Worm (Caenorhabditis elegans): ENCODE measurements around the gene ehbp-1.

- TF ChIP-seq cog-1 (tag; optimal IDR thresholded peaks at IDR 0.05) (no peak), klf-2 (GFP tag; conservative IDR thresholded peaks at IDR 0.05) (no peak), ztf-23 (GFP tag; IDR thresholded peaks at IDR 0.05) (no peak), ztf-29 (GFP tag; IDR thresholded peaks at IDR 0.05) (no peak), ref-1 (GFP tag; conservative IDR thresholded peaks at IDR 0.05) (no peak), med-1 (GFP tag; optimal IDR thresholded peaks at IDR 0.05; ENCODE audit: insufficient read depth) (no peak)
Measured at ce11 chrV:9539638-9540037, 10.8 kb upstream of the ehbp-1 start, which contains the start of gene C50F4.12.

All from whole organism, midembryonic.